Fruit fly (Drosophila melanogaster) whole organism, embryonic: ENCODE results near the gene CG14856.
A peak's percentile ranks its signal among the peaks of the same experiment; 100 is the strongest.

ENCODE experiments used
- Adf1 ChIP-seq: fragments of 200-800 bp; sonication (Bioruptor generic); IDR thresholded peaks from 2 replicates; pipeline ENCODE4 v1.3.6; 2022; ENCODE audit warnings: missing biosample characterization, missing genetic modification characterization
- Atf6 ChIP-seq: fragments of 200-800 bp; sonication (Bioruptor generic); IDR thresholded peaks from 2 replicates; pipeline ENCODE4 v1.3.6; 2022; ENCODE audit warnings: missing biosample characterization, missing genetic modification characterization
- Bgb ChIP-seq: fragments of 200-800 bp; sonication (Bioruptor generic); IDR thresholded peaks from 2 replicates; pipeline ENCODE4 v1.3.6; 2022; ENCODE audit warnings: missing biosample characterization, missing genetic modification characterization; ENCODE audit not compliant: partially characterized antibody
- C15 ChIP-seq: fragments of 200-800 bp; sonication (Bioruptor generic); IDR thresholded peaks from 3 replicates; pipeline ENCODE4 v1.3.6; 2022; ENCODE audit warnings: missing biosample characterization, missing genetic modification characterization
- CG11247 ChIP-seq: fragments of 200-800 bp; sonication (Bioruptor generic); IDR thresholded peaks from 2 replicates; pipeline ENCODE4 v1.3.6; 2022; ENCODE audit warnings: missing biosample characterization, missing genetic modification characterization
- CG15514 ChIP-seq: fragments of 200-800 bp; sonication (Bioruptor generic); optimal IDR thresholded peaks from 3 replicates; lab custom pipeline; 2017; ENCODE audit warnings: missing biosample characterization, missing genetic modification characterization, mild to moderate bottlenecking, moderate library complexity, missing genetic modification reagents
- CG1602 ChIP-seq: fragments of 200-800 bp; sonication (Bioruptor generic); optimal IDR thresholded peaks from 3 replicates; lab custom pipeline; 2016; ENCODE audit warnings: missing biosample characterization, missing genetic modification characterization
- CG16863 ChIP-seq: fragments of 200-800 bp; sonication (Bioruptor generic); optimal IDR thresholded peaks from 3 replicates; lab custom pipeline; 2016; ENCODE audit warnings: missing biosample characterization, missing genetic modification characterization
- CG17802 ChIP-seq: fragments of 200-800 bp; sonication (Bioruptor generic); optimal IDR thresholded peaks from 2 replicates; lab custom pipeline; 2018; ENCODE audit warnings: missing biosample characterization, mild to moderate bottlenecking, missing genetic modification characterization, moderate library complexity
- CG2129 ChIP-seq: fragments of 200-800 bp; sonication (Bioruptor generic); IDR thresholded peaks from 2 replicates; pipeline ENCODE4 v1.3.6; 2022; ENCODE audit warnings: missing biosample characterization, missing genetic modification characterization; ENCODE audit not compliant: partially characterized antibody
- CG30431 ChIP-seq: fragments of 200-800 bp; sonication (Bioruptor generic); optimal IDR thresholded peaks from 2 replicates; lab custom pipeline; 2017; ENCODE audit warnings: missing biosample characterization, missing genetic modification characterization
- CG31224 ChIP-seq: fragments of 200-800 bp; sonication (Bioruptor generic); IDR thresholded peaks from 2 replicates; pipeline ENCODE4 v1.3.6; 2022; ENCODE audit warnings: missing biosample characterization, missing genetic modification characterization
- CG33213 ChIP-seq: fragments of 200-800 bp; sonication (Bioruptor generic); optimal IDR thresholded peaks from 3 replicates; lab custom pipeline; 2016; ENCODE audit warnings: missing biosample characterization, missing genetic modification characterization
- CG42726 ChIP-seq: fragments of 200-800 bp; sonication (Bioruptor generic); IDR thresholded peaks from 2 replicates; pipeline ENCODE4 v1.3.6; 2022; ENCODE audit warnings: missing biosample characterization, missing genetic modification characterization; ENCODE audit not compliant: partially characterized antibody
- CG4282 ChIP-seq: fragments of 200-800 bp; sonication (Bioruptor generic); optimal IDR thresholded peaks from 2 replicates; lab custom pipeline; 2016; ENCODE audit warnings: missing biosample characterization, missing genetic modification characterization
- CG6254 ChIP-seq: fragments of 200-800 bp; sonication (Bioruptor generic); optimal IDR thresholded peaks from 3 replicates; lab custom pipeline; 2017; ENCODE audit warnings: mild to moderate bottlenecking, missing biosample characterization, missing genetic modification reagents, missing genetic modification characterization
- CG7839 ChIP-seq: fragments of 200-800 bp; sonication (Bioruptor generic); optimal IDR thresholded peaks from 3 replicates; lab custom pipeline; 2018; ENCODE audit warnings: missing biosample characterization, mild to moderate bottlenecking, missing genetic modification characterization, moderate library complexity
- CG8944 ChIP-seq: fragments of 200-800 bp; sonication (Bioruptor generic); optimal IDR thresholded peaks from 3 replicates; lab custom pipeline; 2016; ENCODE audit warnings: missing biosample characterization, missing genetic modification characterization
- CG9609 ChIP-seq: fragments of 200-800 bp; sonication (Bioruptor generic); optimal IDR thresholded peaks from 3 replicates; lab custom pipeline; 2016; ENCODE audit warnings: missing biosample characterization, missing genetic modification characterization
- CoRest ChIP-seq: fragments of 200-800 bp; sonication (Bioruptor generic); optimal IDR thresholded peaks from 3 replicates; lab custom pipeline; 2018; ENCODE audit warnings: missing biosample characterization, mild to moderate bottlenecking, missing genetic modification characterization, moderate library complexity
- D19B ChIP-seq: fragments of 200-800 bp; sonication (Bioruptor generic); optimal IDR thresholded peaks from 2 replicates; lab custom pipeline; 2017; ENCODE audit warnings: missing biosample characterization, mild to moderate bottlenecking, missing genetic modification characterization
- Dad ChIP-seq: fragments of 200-800 bp; sonication (Bioruptor generic); optimal IDR thresholded peaks from 3 replicates; lab custom pipeline; 2016; ENCODE audit warnings: missing biosample characterization, missing genetic modification characterization
- Dfd ChIP-seq, 2 experiments: fragments of >200 bp; optimal IDR thresholded peaks; 2 replicates each; lab custom pipeline; 2017; ENCODE audit warnings: missing biosample characterization in 2 of 2, missing genetic modification characterization in 2 of 2
- Fer3 ChIP-seq: fragments of 200-800 bp; sonication (Bioruptor generic); optimal IDR thresholded peaks from 2 replicates; lab custom pipeline; 2018; ENCODE audit warnings: missing biosample characterization, mild to moderate bottlenecking, missing genetic modification characterization, moderate library complexity
- HmgZ ChIP-seq: fragments of 200-800 bp; sonication (Bioruptor generic); optimal IDR thresholded peaks from 2 replicates; lab custom pipeline; 2018; ENCODE audit warnings: missing biosample characterization, mild to moderate bottlenecking, missing genetic modification characterization
- Lpt ChIP-seq: fragments of >200 bp; optimal IDR thresholded peaks from 2 replicates; lab custom pipeline; 2018; ENCODE audit warnings: missing biosample characterization, missing genetic modification characterization
- Max ChIP-seq: fragments of 200-800 bp; sonication (Bioruptor generic); optimal IDR thresholded peaks from 2 replicates; lab custom pipeline; 2016; ENCODE audit warnings: missing biosample characterization, mild to moderate bottlenecking, missing genetic modification characterization
- Ssrp ChIP-seq: fragments of 200-800 bp; sonication (Bioruptor generic); optimal IDR thresholded peaks from 2 replicates; lab custom pipeline; 2018; ENCODE audit warnings: missing biosample characterization, mild to moderate bottlenecking, missing genetic modification characterization, moderate library complexity
- Trl ChIP-seq, 3 experiments: fragments of >200 bp in 2 of 3; fragments of 200-800 bp in 1 of 3; sonication (Bioruptor generic) in 1 of 3; optimal IDR thresholded peaks; 2 replicates in 1 of 3; 3 replicates in 2 of 3; lab custom pipeline; 2016 to 2017; ENCODE audit warnings: missing biosample characterization in 1 of 3, missing genetic modification characterization in 1 of 3
- ab ChIP-seq: fragments of 200-800 bp; sonication (Bioruptor generic); optimal IDR thresholded peaks from 2 replicates; lab custom pipeline; 2016; ENCODE audit warnings: missing biosample characterization, missing genetic modification characterization
- aop ChIP-seq: fragments of 200-800 bp; sonication (Bioruptor generic); IDR thresholded peaks from 2 replicates; pipeline ENCODE4 v1.3.6; 2022; ENCODE audit warnings: missing biosample characterization, missing genetic modification characterization
- az2 ChIP-seq: fragments of 200-800 bp; sonication (Bioruptor generic); optimal IDR thresholded peaks from 3 replicates; lab custom pipeline; 2016; ENCODE audit warnings: missing biosample characterization, missing genetic modification characterization
- bbx ChIP-seq: fragments of 200-800 bp; sonication (Bioruptor generic); IDR thresholded peaks from 2 replicates; pipeline ENCODE4 v1.3.6; 2022; ENCODE audit warnings: missing biosample characterization, missing genetic modification characterization; ENCODE audit not compliant: partially characterized antibody
- bsh ChIP-seq, 2 experiments: fragments of 200-800 bp; sonication (Bioruptor generic); optimal IDR thresholded peaks; 2 replicates each; lab custom pipeline; 2017 to 2018; ENCODE audit warnings: mild to moderate bottlenecking in 2 of 2, missing biosample characterization in 2 of 2, missing genetic modification characterization in 2 of 2, moderate library complexity in 1 of 2
- caup ChIP-seq: fragments of 200-800 bp; sonication (Bioruptor generic); optimal IDR thresholded peaks from 3 replicates; lab custom pipeline; 2017; ENCODE audit warnings: missing biosample characterization, mild to moderate bottlenecking, missing genetic modification characterization, moderate library complexity; ENCODE audit not compliant: severe bottlenecking
- emc ChIP-seq: fragments of 200-800 bp; sonication (Bioruptor generic); optimal IDR thresholded peaks from 2 replicates; lab custom pipeline; 2016; ENCODE audit warnings: missing biosample characterization, missing genetic modification characterization
- gfzf ChIP-seq: fragments of 200-800 bp; sonication (Bioruptor generic); optimal IDR thresholded peaks from 2 replicates; lab custom pipeline; 2016; ENCODE audit warnings: missing biosample characterization, mild to moderate bottlenecking, missing genetic modification characterization, moderate library complexity
- grau ChIP-seq: fragments of 200-800 bp; optimal IDR thresholded peaks from 3 replicates; lab custom pipeline; 2019; ENCODE audit warnings: missing biosample characterization, mild to moderate bottlenecking, missing genetic modification characterization, moderate library complexity
- gro ChIP-seq: fragments of 200-800 bp; sonication (Bioruptor generic); optimal IDR thresholded peaks from 2 replicates; lab custom pipeline; 2016; ENCODE audit warnings: missing biosample characterization, missing genetic modification characterization
- gsb ChIP-seq: fragments of 200-800 bp; sonication (Bioruptor generic); IDR thresholded peaks from 2 replicates; pipeline ENCODE4 v1.3.6; 2022; ENCODE audit warnings: missing biosample characterization, missing genetic modification characterization
- hb ChIP-seq: fragments of 200-800 bp; sonication (Bioruptor generic); IDR thresholded peaks from 3 replicates; pipeline ENCODE4 v1.3.6; 2022; ENCODE audit warnings: missing biosample characterization, missing genetic modification characterization; ENCODE audit not compliant: partially characterized antibody
- hkb ChIP-seq, 2 experiments: fragments of 200-800 bp in 1 of 2; fragments of >200 bp in 1 of 2; sonication (Bioruptor generic) in 1 of 2; IDR thresholded peaks in 1 of 2; optimal IDR thresholded peaks in 1 of 2; 2 replicates each; pipeline versions ENCODE4 v1.3.6 to Lab custom; 2017 to 2022; ENCODE audit warnings: missing biosample characterization in 1 of 2, missing genetic modification characterization in 1 of 2
- mirr ChIP-seq: fragments of 200-800 bp; sonication (Bioruptor generic); optimal IDR thresholded peaks from 3 replicates; lab custom pipeline; 2018; ENCODE audit warnings: missing biosample characterization, mild to moderate bottlenecking, missing genetic modification characterization
- rib ChIP-seq: fragments of 200-800 bp; sonication (Bioruptor generic); IDR thresholded peaks from 2 replicates; pipeline ENCODE4 v1.3.6; 2022; ENCODE audit warnings: missing biosample characterization, missing genetic modification characterization
- sima ChIP-seq: fragments of 200-800 bp; sonication (Bioruptor generic); optimal IDR thresholded peaks from 2 replicates; lab custom pipeline; 2016; ENCODE audit warnings: missing biosample characterization, missing genetic modification characterization
- sisA ChIP-seq: fragments of 200-800 bp; sonication (Bioruptor generic); IDR thresholded peaks from 2 replicates; pipeline ENCODE4 v1.3.6; 2022; ENCODE audit warnings: missing biosample characterization, missing genetic modification characterization
- slou ChIP-seq: fragments of 200-800 bp; sonication (Bioruptor generic); optimal IDR thresholded peaks from 3 replicates; lab custom pipeline; 2016; ENCODE audit warnings: missing biosample characterization, missing genetic modification characterization
- so ChIP-seq: fragments of 200-800 bp; sonication (Bioruptor generic); IDR thresholded peaks from 3 replicates; pipeline ENCODE4 v1.3.6; 2022; ENCODE audit warnings: missing biosample characterization, missing genetic modification characterization
- twi ChIP-seq: fragments of 200-800 bp; optimal IDR thresholded peaks from 2 replicates; lab custom pipeline; 2019; ENCODE audit warnings: missing biosample characterization, mild to moderate bottlenecking, missing genetic modification characterization, moderate library complexity
- zf30C ChIP-seq: fragments of 200-800 bp; sonication (Bioruptor generic); optimal IDR thresholded peaks from 3 replicates; lab custom pipeline; 2018; ENCODE audit warnings: missing biosample characterization, mild to moderate bottlenecking, missing genetic modification characterization

The CG14856 gene

dm6 chr3R:14817721-14818215 lies 19.0 kb downstream of the CG14856 start (continued):
- TF ChIP-seq caup (GFP tag; lab: Kevin White, UChicago) (peak; percentile 36), Ssrp (tag; lab: Kevin White, UChicago) (no peak), twi (no peak), CG4282 (GFP tag; lab: Kevin White, UChicago) (no peak), Dad (GFP tag; lab: Kevin White, UChicago) (no peak), hkb (optimal IDR thresholded peaks at IDR 0.05; lab: Kevin White, UChicago) (no peak), hkb (GFP tag; IDR thresholded peaks at IDR 0.05; lab: Robert Waterston, UW) (no peak), aop (GFP tag; lab: Robert Waterston, UW) (no peak), CG2129 (GFP tag; lab: Robert Waterston, UW) (no peak), Bgb (GFP tag; lab: Robert Waterston, UW) (peak; percentile 56; the same call in 1 of the 2 replicates), sisA (GFP tag; lab: Robert Waterston, UW) (no peak), D19B (no peak), HmgZ (tag; lab: Kevin White, UChicago) (peak; percentile 12), CG30431 (no peak), CG33213 (GFP tag; lab: Kevin White, UChicago) (no peak), az2 (GFP tag; lab: Kevin White, UChicago) (no peak), ab (no peak), grau (tag; lab: Kevin White, UChicago) (no peak), Atf6 (GFP tag; lab: Robert Waterston, UW) (no peak), CG15514 (GFP tag; lab: Kevin White, UChicago) (no peak), rib (GFP tag; lab: Robert Waterston, UW) (no peak), CG1602 (GFP tag; lab: Kevin White, UChicago) (no peak), C15 (no peak), Lpt (GFP tag; lab: Kevin White, UChicago) (no peak), sima (GFP tag; lab: Kevin White, UChicago) (no peak), gsb (GFP tag; lab: Robert Waterston, UW) (no peak), slou (no peak), CG11247 (GFP tag; lab: Robert Waterston, UW) (no peak), mirr (GFP tag; lab: Kevin White, UChicago) (peak; percentile 5), Max (GFP tag; lab: Kevin White, UChicago) (no peak), Fer3 (tag; lab: Kevin White, UChicago) (no peak), CG42726 (GFP tag; lab: Robert Waterston, UW) (no peak; the same call in 1 of the 2 replicates), CG6254 (no peak), Adf1 (GFP tag; lab: Robert Waterston, UW) (peak; percentile 72; the same call in 1 of the 2 replicates), CG7839 (no peak), Dfd (GFP tag; optimal IDR thresholded peaks at IDR 0.05; lab: Kevin White, UChicago) (no peak), CG17802 (tag; lab: Kevin White, UChicago) (no peak), Trl (optimal IDR thresholded peaks at IDR 0.05; lab: Kevin White, UChicago) (peak; percentile 70 to 75), Trl (GFP tag; optimal IDR thresholded peaks at IDR 0.05; lab: Kevin White, UChicago) (no peak), zf30C (GFP tag; lab: Kevin White, UChicago) (no peak), CG8944 (GFP tag; lab: Kevin White, UChicago) (no peak), bbx (GFP tag; lab: Robert Waterston, UW) (peak; percentile 57; the same call in 1 of the 2 replicates), emc (no peak), CoRest (no peak), so (GFP tag; lab: Robert Waterston, UW) (no peak), CG9609 (no peak), hb (GFP tag; lab: Robert Waterston, UW) (no peak), gro (GFP tag; lab: Kevin White, UChicago) (peak; percentile 40), gfzf (GFP tag; lab: Kevin White, UChicago) (no peak), CG31224 (GFP tag; lab: Robert Waterston, UW) (no peak), CG16863 (GFP tag; lab: Kevin White, UChicago) (no peak), bsh (GFP tag; optimal IDR thresholded peaks at IDR 0.05; lab: Kevin White, UChicago) (no peak)
